Worm (Caenorhabditis elegans): Measurements from ENCODE around the gene C07E3.3.

- TF ChIP-seq nfya-1 (tag; optimal IDR thresholded peaks at IDR 0.05), result no peak
- no peak for TF ChIP-seq fkh-10 (GFP tag; optimal IDR thresholded peaks at IDR 0.05)
- TF ChIP-seq syd-9 (tag; optimal IDR thresholded peaks at IDR 0.05), result no peak
- TF ChIP-seq gmeb-2 (tag; optimal IDR thresholded peaks at IDR 0.05), result no peak
- peak; percentile 70 for TF ChIP-seq tbx-2 (tag; optimal IDR thresholded peaks at IDR 0.05)
- TF ChIP-seq hlh-8 (tag; optimal IDR thresholded peaks at IDR 0.05), result no peak
- no peak for TF ChIP-seq rnt-1 (tag; optimal IDR thresholded peaks at IDR 0.05)
- TF ChIP-seq sdc-2 (tag; optimal IDR thresholded peaks at IDR 0.05), result no peak
- no peak for TF ChIP-seq K02D7.2 (tag; optimal IDR thresholded peaks at IDR 0.05)
These were observed 38.0 kb upstream of the C07E3.3 start, which contains the start of gene T09F3.4 for ce11 chrII:10395303-10395757.
